Fruit fly (Drosophila melanogaster): Measurements from ENCODE around the gene Recs1.

Recs1 gene

DNA sequence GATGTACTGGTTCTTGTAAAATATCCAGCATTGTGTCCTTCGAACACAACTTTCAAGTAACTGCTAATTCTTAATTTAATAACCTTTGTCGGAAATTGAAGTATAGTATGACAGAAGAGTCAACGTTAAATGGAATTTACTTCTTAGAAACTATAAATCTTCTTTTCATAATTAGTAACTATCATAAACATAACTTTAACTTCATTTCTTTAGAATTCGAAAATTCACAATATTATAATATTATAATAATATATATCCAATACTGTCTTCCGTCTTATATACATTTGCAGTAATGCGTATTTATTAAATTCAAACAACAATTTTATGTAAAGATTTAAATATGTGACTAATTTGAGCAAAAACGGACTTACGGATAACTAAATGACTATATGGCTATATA, at the start of gene Recs1:
Recs1 (minus strand) TSS at position 101 of the 400 bp plus-strand sequence.
- TF ChIP-seq Eip93F (GFP tag; optimal IDR thresholded peaks at IDR 0.05) = no peak
- TF ChIP-seq net (GFP tag; optimal IDR thresholded peaks at IDR 0.05) = no peak
- no peak for TF ChIP-seq fd59A (GFP tag; optimal IDR thresholded peaks at IDR 0.05)
- no peak for TF ChIP-seq CG6792 (GFP tag; optimal IDR thresholded peaks at IDR 0.05)
- no peak for TF ChIP-seq salr (GFP tag; optimal IDR thresholded peaks at IDR 0.05)

DNA sequence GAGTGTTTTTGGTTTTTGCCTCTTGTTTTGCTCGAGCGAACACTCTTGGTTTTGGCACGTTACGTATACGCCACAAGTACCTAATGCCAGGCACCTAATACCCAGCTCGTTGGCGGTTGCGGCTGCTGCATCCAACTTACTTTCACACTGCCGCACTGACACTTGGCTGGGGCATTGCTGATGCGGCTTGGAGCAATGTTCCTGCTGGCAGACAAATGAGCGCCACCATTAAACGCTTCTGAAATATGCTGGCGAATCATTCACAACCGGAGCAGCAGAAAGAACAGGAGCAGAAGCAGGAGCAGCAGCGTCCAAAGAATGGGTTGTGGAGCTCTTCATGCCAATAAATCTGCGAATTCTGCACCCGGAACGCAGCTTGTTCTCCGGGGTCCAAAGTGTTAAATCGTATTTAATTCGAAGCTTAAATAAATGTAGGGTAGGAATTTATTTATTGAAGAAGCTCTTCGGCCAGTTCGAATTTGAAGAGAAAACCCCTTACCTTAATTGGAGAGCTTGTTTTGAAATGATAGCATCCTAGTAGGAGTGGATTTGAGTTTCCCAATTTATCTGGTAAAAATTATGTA, 8.6 kb upstream of the Recs1 start, which contains the start of gene CG3199:
CG3199 (plus strand) TSS at position 534 of the 584 bp plus-strand sequence.
- no peak for TF ChIP-seq topi (GFP tag; optimal IDR thresholded peaks at IDR 0.05)
- no peak for TF ChIP-seq CG32006 (GFP tag; optimal IDR thresholded peaks at IDR 0.05)
- TF ChIP-seq CG6276 (GFP tag; optimal IDR thresholded peaks at IDR 0.05) = no peak
- no peak for TF ChIP-seq ss (GFP tag; optimal IDR thresholded peaks at IDR 0.05)
- no peak for TF ChIP-seq Blimp-1 (GFP tag; optimal IDR thresholded peaks at IDR 0.05)
- TF ChIP-seq fd85E (GFP tag; optimal IDR thresholded peaks at IDR 0.05) = no peak
- no peak for TF ChIP-seq OdsH (GFP tag; optimal IDR thresholded peaks at IDR 0.05)
- TF ChIP-seq eg (GFP tag; IDR thresholded peaks at IDR 0.05) = no peak
- no peak for TF ChIP-seq CG15336 (GFP tag; IDR thresholded peaks at IDR 0.05)
- no peak for TF ChIP-seq CG11762 (GFP tag; optimal IDR thresholded peaks at IDR 0.05; ENCODE audit: insufficient read depth)
- no peak for TF ChIP-seq pdm3 (GFP tag; optimal IDR thresholded peaks at IDR 0.05)
- TF ChIP-seq CG8319 (GFP tag; optimal IDR thresholded peaks at IDR 0.05) = no peak

DNA sequence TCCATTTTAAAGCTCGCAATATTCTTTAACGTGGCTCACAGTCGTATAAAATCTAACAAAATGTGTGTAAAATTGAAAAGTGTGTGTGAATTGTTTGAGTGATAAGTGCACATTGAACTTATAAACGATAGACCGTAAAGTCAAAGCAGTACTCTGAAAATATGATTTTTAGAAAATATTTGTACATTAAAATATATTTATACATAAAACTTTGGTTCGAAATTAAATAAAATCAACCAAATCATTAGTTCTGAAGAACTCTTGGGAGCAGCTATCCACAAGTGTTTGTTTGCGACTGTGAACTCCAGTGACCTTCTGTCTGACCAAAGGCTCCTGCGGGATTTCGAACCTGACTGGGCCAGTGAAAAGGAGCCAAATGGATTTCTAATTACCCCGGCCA, 6.5 kb upstream of the Recs1 start, which contains the start of gene CG31327:
CG31327 (minus strand) TSS at position 101 of the 400 bp plus-strand sequence.
- TF ChIP-seq cyc (GFP tag; optimal IDR thresholded peaks at IDR 0.05) (no peak), Lpt (GFP tag; optimal IDR thresholded peaks at IDR 0.05) (no peak)

DNA sequence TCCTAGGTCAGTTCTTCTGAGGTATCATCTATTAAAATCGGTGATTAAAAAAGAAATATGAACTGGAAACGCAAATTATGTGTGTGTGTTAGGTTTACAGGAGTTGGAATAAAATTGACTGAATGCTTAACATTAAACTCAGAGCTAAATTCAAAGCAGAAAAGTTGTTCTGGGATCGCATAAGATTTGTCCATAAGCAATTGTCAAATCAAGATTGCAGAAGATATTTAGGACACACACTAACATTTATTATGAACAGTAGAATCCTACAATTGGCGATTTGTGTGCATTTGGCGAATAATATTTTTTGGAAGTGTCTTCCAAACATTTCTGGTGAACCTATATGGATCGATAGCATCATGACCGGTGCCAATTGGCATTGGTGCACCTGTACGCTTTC, 3.7 kb upstream of the Recs1 start, which contains the start of gene CG31533:
CG31533 (minus strand) TSS at position 101 of the 400 bp plus-strand sequence.
- TF ChIP-seq CG8319 (GFP tag; optimal IDR thresholded peaks at IDR 0.05) = no peak
- no peak for TF ChIP-seq Sox14 (GFP tag; optimal IDR thresholded peaks at IDR 0.05)
- TF ChIP-seq CG4318 (GFP tag; optimal IDR thresholded peaks at IDR 0.05) = no peak
- TF ChIP-seq CG10669 (GFP tag; optimal IDR thresholded peaks at IDR 0.05) = no peak
- TF ChIP-seq CG31627 (GFP tag; optimal IDR thresholded peaks at IDR 0.05) = no peak
- TF ChIP-seq net (GFP tag; optimal IDR thresholded peaks at IDR 0.05) = no peak
- no peak for TF ChIP-seq dsx (GFP tag; optimal IDR thresholded peaks at IDR 0.05; ENCODE audit: poor library complexity, severe bottlenecking)
- TF ChIP-seq Hr4 (GFP tag; optimal IDR thresholded peaks at IDR 0.05) = no peak
- no peak for TF ChIP-seq CG3919 (GFP tag; optimal IDR thresholded peaks at IDR 0.05)
- TF ChIP-seq ss (GFP tag; optimal IDR thresholded peaks at IDR 0.05) = no peak
- no peak for TF ChIP-seq Eip93F (GFP tag; optimal IDR thresholded peaks at IDR 0.05)
- no peak for TF ChIP-seq CG6163 (GFP tag; IDR thresholded peaks at IDR 0.05)
- TF ChIP-seq Sox102F (GFP tag; optimal IDR thresholded peaks at IDR 0.05) = no peak
- no peak for TF ChIP-seq CG1621 (tag; optimal IDR thresholded peaks at IDR 0.05)
- TF ChIP-seq eg (GFP tag; IDR thresholded peaks at IDR 0.05) = no peak
- no peak for TF ChIP-seq CG32006 (GFP tag; optimal IDR thresholded peaks at IDR 0.05)
- TF ChIP-seq CG6276 (GFP tag; optimal IDR thresholded peaks at IDR 0.05) = no peak
- TF ChIP-seq spab (GFP tag; optimal IDR thresholded peaks at IDR 0.05) = no peak
- TF ChIP-seq Lpt (GFP tag; optimal IDR thresholded peaks at IDR 0.05) = no peak

DNA sequence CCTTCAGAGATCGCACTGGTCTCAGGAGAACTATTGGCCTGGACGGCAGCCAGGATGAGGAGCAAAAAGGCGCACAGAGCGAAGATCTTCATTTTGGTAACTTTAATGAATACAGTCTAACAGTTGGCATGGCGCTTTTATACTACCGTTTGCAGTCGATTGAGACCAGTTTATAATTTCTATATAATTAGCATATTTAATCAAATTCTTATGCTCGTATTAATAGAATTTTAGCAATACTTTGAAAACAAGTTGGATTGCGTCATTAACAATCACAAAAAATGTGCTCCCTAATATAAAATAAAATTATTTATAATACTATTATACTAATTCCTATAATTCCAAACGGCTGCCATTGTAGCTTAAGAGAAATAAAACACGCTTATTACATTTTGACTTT, 712 bp upstream of the Recs1 start, which contains the start of gene CG44215:
CG44215 (minus strand) TSS at position 101 of the 400 bp plus-strand sequence.
- TF ChIP-seq CG6276 (GFP tag; optimal IDR thresholded peaks at IDR 0.05) (no peak), Eip78C (GFP tag) (no peak), Hr38 (GFP tag; optimal IDR thresholded peaks at IDR 0.05) (no peak), CG15336 (GFP tag; IDR thresholded peaks at IDR 0.05) (no peak), Eip93F (GFP tag; optimal IDR thresholded peaks at IDR 0.05) (no peak), CG6792 (GFP tag; optimal IDR thresholded peaks at IDR 0.05) (no peak), CG34406 (GFP tag; optimal IDR thresholded peaks at IDR 0.05) (no peak), Blimp-1 (GFP tag; optimal IDR thresholded peaks at IDR 0.05) (no peak), dsx (GFP tag; optimal IDR thresholded peaks at IDR 0.05; ENCODE audit: poor library complexity, severe bottlenecking) (no peak), CG3032 (tag; optimal IDR thresholded peaks at IDR 0.05) (no peak), CG10631 (GFP tag; optimal IDR thresholded peaks at IDR 0.05) (no peak), Sox15 (GFP tag; optimal IDR thresholded peaks at IDR 0.05) (no peak), net (GFP tag; optimal IDR thresholded peaks at IDR 0.05) (no peak), Eip75B (GFP tag; optimal IDR thresholded peaks at IDR 0.05) (no peak), CG11902 (GFP tag; optimal IDR thresholded peaks at IDR 0.05) (no peak), Sox102F (GFP tag; optimal IDR thresholded peaks at IDR 0.05) (no peak)
